Fruit fly (Drosophila melanogaster): ENCODE measurements around the gene CG14434.

Gene CG14434

DNA sequence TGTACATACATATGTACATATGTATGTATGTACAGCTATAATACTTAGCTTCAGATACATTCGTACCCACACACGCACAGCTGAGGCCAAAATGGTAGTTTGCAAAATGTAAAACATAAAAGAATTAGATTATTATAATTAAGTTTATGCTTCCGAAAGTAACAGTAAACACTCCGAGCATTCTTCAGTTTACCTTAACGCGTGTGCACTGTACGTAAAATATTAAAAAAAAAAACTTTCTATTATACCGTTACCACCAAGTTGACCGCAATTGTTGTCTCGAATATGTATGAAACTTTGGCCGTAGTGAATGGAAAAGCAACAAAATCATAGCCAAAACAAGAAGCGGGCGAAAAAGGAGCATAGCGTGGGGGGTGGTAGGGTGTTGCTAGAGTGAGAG is 12.4 kb downstream of the CG14434 start (continued):
- TF ChIP-seq NfI (GFP tag; optimal IDR thresholded peaks at IDR 0.05) (peak; percentile 73), BEAF-32 (GFP tag; optimal IDR thresholded peaks at IDR 0.05) (no peak), CG11560 (tag; IDR thresholded peaks at IDR 0.05) (0 out of 3 replicates have a peak, but pooled peaks have one; percentile 42), YL-1 (GFP tag; optimal IDR thresholded peaks at IDR 0.05) (no peak), Spps (tag; optimal IDR thresholded peaks at IDR 0.05) (peak; percentile 50), CG4854 (GFP tag; optimal IDR thresholded peaks at IDR 0.05) (peak; percentile 65), CG18599 (GFP tag; optimal IDR thresholded peaks at IDR 0.05) (peak; percentile 94), CG7928 (GFP tag; optimal IDR thresholded peaks at IDR 0.05) (peak; percentile 59), CG12071 (GFP tag; optimal IDR thresholded peaks at IDR 0.05) (peak; percentile 76), ro (GFP tag; IDR thresholded peaks at IDR 0.05) (no peak), fru (optimal IDR thresholded peaks at IDR 0.05) (no peak), jigr1 (GFP tag; IDR thresholded peaks at IDR 0.05) (peak; percentile 48; the same call in 1 of the 3 replicates), hb (GFP tag; IDR thresholded peaks at IDR 0.05; ENCODE audit: partially characterized antibody) (no peak), hbn (GFP tag; IDR thresholded peaks at IDR 0.05; ENCODE audit: partially characterized antibody) (no peak), HLH4C (GFP tag; IDR thresholded peaks at IDR 0.05; ENCODE audit: partially characterized antibody) (no peak), luna (GFP tag; optimal IDR thresholded peaks at IDR 0.05) (peak; percentile 59), Ptx1 (GFP tag; IDR thresholded peaks at IDR 0.05) (peak; percentile 87), CG9817 (tag; optimal IDR thresholded peaks at IDR 0.05) (peak; percentile 69), vnd (GFP tag; IDR thresholded peaks at IDR 0.05; ENCODE audit: partially characterized antibody) (no peak), CG31441 (GFP tag; IDR thresholded peaks at IDR 0.05) (peak; percentile 90), lmd (GFP tag; IDR thresholded peaks at IDR 0.05) (peak; percentile 84), CG18619 (GFP tag; optimal IDR thresholded peaks at IDR 0.05) (peak; percentile 82), Ravus (GFP tag; IDR thresholded peaks at IDR 0.05) (peak; percentile 62), MTF-1 (GFP tag; optimal IDR thresholded peaks at IDR 0.05; ENCODE audit: borderline replicate concordance) (peak; percentile 40), Camta (GFP tag; optimal IDR thresholded peaks at IDR 0.05) (peak; percentile 22), CG17359 (tag; optimal IDR thresholded peaks at IDR 0.05) (peak; percentile 90), chinmo (GFP tag; IDR thresholded peaks at IDR 0.05; ENCODE audit: partially characterized antibody) (no peak), peb (GFP tag; IDR thresholded peaks at IDR 0.05) (0 out of 2 replicates have a peak, but pooled peaks have one; percentile 40), B-H2 (GFP tag; optimal IDR thresholded peaks at IDR 0.05) (no peak), CG10654 (GFP tag; optimal IDR thresholded peaks at IDR 0.05) (peak; percentile 65), ash1 (GFP tag; optimal IDR thresholded peaks at IDR 0.05) (peak; percentile 51), chn (GFP tag; optimal IDR thresholded peaks at IDR 0.05) (peak; percentile 66), her (GFP tag; optimal IDR thresholded peaks at IDR 0.05) (peak; percentile 0), Gsc (GFP tag; IDR thresholded peaks at IDR 0.05) (no peak; the same call in 1 of the 2 replicates), Bteb2 (GFP tag; optimal IDR thresholded peaks at IDR 0.05) (peak; percentile 70), CG32767 (GFP tag; IDR thresholded peaks at IDR 0.05) (peak; percentile 48; the same call in 1 of the 2 replicates), CG11093 (GFP tag; IDR thresholded peaks at IDR 0.05) (peak; percentile 70), CG11085 (GFP tag; IDR thresholded peaks at IDR 0.05) (peak; percentile 54), Dp (GFP tag; optimal IDR thresholded peaks at IDR 0.05) (no peak), CG30431 (GFP tag; optimal IDR thresholded peaks at IDR 0.05) (peak; percentile 71), tna (GFP tag; IDR thresholded peaks at IDR 0.05; ENCODE audit: partially characterized antibody) (no peak), Scr (GFP tag; IDR thresholded peaks at IDR 0.05; ENCODE audit: partially characterized antibody) (no peak), CG4730 (GFP tag; IDR thresholded peaks at IDR 0.05) (peak; percentile 68), pnt (GFP tag; optimal IDR thresholded peaks at IDR 0.05) (peak; percentile 29), CTCF (GFP tag; optimal IDR thresholded peaks at IDR 0.05) (peak; percentile 46), chif (GFP tag; optimal IDR thresholded peaks at IDR 0.05) (peak; percentile 38 to 60), Adf1 (GFP tag; IDR thresholded peaks at IDR 0.05) (no peak), gce (GFP tag; IDR thresholded peaks at IDR 0.05) (peak; percentile 54; the same call in 2 of the 3 replicates), CG9727 (GFP tag; optimal IDR thresholded peaks at IDR 0.05) (peak; percentile 79), wdn (GFP tag; IDR thresholded peaks at IDR 0.05) (peak; percentile 61; the same call in 1 of the 2 replicates), CG7987 (GFP tag; optimal IDR thresholded peaks at IDR 0.05) (peak; percentile 26)
